Fruit fly (Drosophila melanogaster): ENCODE measurements around the gene CG3857.

CG3857 gene

DNA sequence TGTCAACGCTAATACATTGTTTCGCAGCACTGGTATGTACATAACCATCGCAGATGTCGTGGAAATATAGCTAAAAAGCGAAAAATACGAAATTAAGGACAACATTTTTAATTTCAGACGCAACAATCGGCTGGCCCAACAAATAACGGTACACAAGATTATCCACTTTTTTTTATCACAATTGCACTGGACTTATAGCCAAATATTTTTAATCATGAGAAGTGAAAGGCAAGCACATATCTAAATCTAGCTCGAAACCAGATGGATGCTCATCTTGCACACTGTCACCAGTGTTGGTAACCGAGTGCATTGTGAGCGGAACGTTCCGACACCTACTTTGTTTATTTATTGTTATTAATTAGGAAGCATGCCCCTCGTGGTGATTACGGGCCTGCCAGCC, at the start of gene CG3857, which contains the start of gene CG3587:
Gene CG3857, minus strand, starts transcription at position 21 of the 400 bp plus-strand sequence.
Gene CG3587, plus strand, starts transcription at position 288 of the 400 bp plus-strand sequence.
- TF ChIP-seq CG14711 (tag; optimal IDR thresholded peaks at IDR 0.05) (peak; percentile 59), Clk (GFP tag; optimal IDR thresholded peaks at IDR 0.05) (no peak), bab1 (GFP tag; optimal IDR thresholded peaks at IDR 0.05) (peak; percentile 78), CG5204 (GFP tag; optimal IDR thresholded peaks at IDR 0.05) (peak; percentile 81), tj (GFP tag; optimal IDR thresholded peaks at IDR 0.05) (peak; percentile 82), Mnt (GFP tag; optimal IDR thresholded peaks at IDR 0.05) (peak; percentile 86), toe (GFP tag; optimal IDR thresholded peaks at IDR 0.05) (peak; percentile 68), cic (GFP tag; optimal IDR thresholded peaks at IDR 0.05) (no peak), Hr96 (GFP tag; optimal IDR thresholded peaks at IDR 0.05) (peak; percentile 87), CG1620 (GFP tag; optimal IDR thresholded peaks at IDR 0.05) (peak; percentile 81), kay (GFP tag; ENCODE audit: borderline replicate concordance) (no peak), CG11617 (GFP tag; optimal IDR thresholded peaks at IDR 0.05) (peak; percentile 82), pad (GFP tag; optimal IDR thresholded peaks at IDR 0.05) (peak; percentile 80), CG7101 (tag; optimal IDR thresholded peaks at IDR 0.05) (peak; percentile 82), CG12768 (GFP tag; optimal IDR thresholded peaks at IDR 0.05) (peak; percentile 69), ovo (GFP tag; optimal IDR thresholded peaks at IDR 0.05) (peak; percentile 73), cnc (optimal IDR thresholded peaks at IDR 0.05) (no peak), CG7045 (GFP tag; optimal IDR thresholded peaks at IDR 0.05) (peak; percentile 54), CG33017 (tag; optimal IDR thresholded peaks at IDR 0.05) (peak; percentile 59), Crg-1 (GFP tag; optimal IDR thresholded peaks at IDR 0.05) (peak; percentile 86)

DNA sequence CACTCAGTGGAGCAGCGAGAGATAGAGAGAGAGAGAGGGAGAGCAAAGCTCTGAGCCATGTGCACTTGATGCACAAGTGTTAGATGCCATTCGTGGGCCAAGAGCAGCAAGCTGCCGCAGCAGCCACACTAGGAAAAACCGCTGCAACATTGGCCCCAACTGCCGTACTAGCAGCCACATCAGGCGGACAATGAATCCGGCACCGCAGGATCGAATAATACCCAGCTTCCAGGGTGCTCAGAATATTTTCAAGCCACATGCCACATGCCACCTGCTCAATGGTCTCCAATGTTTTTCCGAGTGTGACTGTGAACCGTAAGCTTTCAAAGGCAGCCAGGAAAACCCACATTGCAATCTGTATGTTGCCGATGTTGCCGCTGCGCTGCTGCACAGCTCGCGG, 48.8 kb upstream of the CG3857 start:
- TF ChIP-seq CG1620 (GFP tag; optimal IDR thresholded peaks at IDR 0.05), result no peak
- TF ChIP-seq CG7101 (tag; optimal IDR thresholded peaks at IDR 0.05), result no peak
- no peak for TF ChIP-seq tj (GFP tag; optimal IDR thresholded peaks at IDR 0.05)
- TF ChIP-seq CG7045 (GFP tag; optimal IDR thresholded peaks at IDR 0.05), result no peak

- TF ChIP-seq CG5204 (GFP tag; optimal IDR thresholded peaks at IDR 0.05), result no peak
- no peak for TF ChIP-seq CG14711 (tag; optimal IDR thresholded peaks at IDR 0.05)
- TF ChIP-seq Clk (GFP tag; optimal IDR thresholded peaks at IDR 0.05), result no peak
- no peak for TF ChIP-seq cic (GFP tag; optimal IDR thresholded peaks at IDR 0.05)
- no peak for TF ChIP-seq CG33017 (tag; optimal IDR thresholded peaks at IDR 0.05)
- TF ChIP-seq CG1620 (GFP tag; optimal IDR thresholded peaks at IDR 0.05), result no peak
- TF ChIP-seq cnc (optimal IDR thresholded peaks at IDR 0.05), result no peak
- no peak for TF ChIP-seq kay (GFP tag; ENCODE audit: borderline replicate concordance)
- TF ChIP-seq ovo (GFP tag; optimal IDR thresholded peaks at IDR 0.05), result no peak
- TF ChIP-seq Crg-1 (GFP tag; optimal IDR thresholded peaks at IDR 0.05), result no peak
- TF ChIP-seq pad (GFP tag; optimal IDR thresholded peaks at IDR 0.05), result no peak
- TF ChIP-seq Mnt (GFP tag; optimal IDR thresholded peaks at IDR 0.05), result no peak
- no peak for TF ChIP-seq CG7045 (GFP tag; optimal IDR thresholded peaks at IDR 0.05)
- no peak for TF ChIP-seq tj (GFP tag; optimal IDR thresholded peaks at IDR 0.05)
- no peak for TF ChIP-seq CG11617 (GFP tag; optimal IDR thresholded peaks at IDR 0.05)
- TF ChIP-seq bab1 (GFP tag; optimal IDR thresholded peaks at IDR 0.05), result no peak
- no peak for TF ChIP-seq Hr96 (GFP tag; optimal IDR thresholded peaks at IDR 0.05)
- TF ChIP-seq toe (GFP tag; optimal IDR thresholded peaks at IDR 0.05), result no peak
- TF ChIP-seq CG7101 (tag; optimal IDR thresholded peaks at IDR 0.05), result no peak
- TF ChIP-seq CG12768 (GFP tag; optimal IDR thresholded peaks at IDR 0.05), result no peak
These were observed 45.7 kb upstream of the CG3857 start for dm6 chrX:1985516-1985915.

DNA sequence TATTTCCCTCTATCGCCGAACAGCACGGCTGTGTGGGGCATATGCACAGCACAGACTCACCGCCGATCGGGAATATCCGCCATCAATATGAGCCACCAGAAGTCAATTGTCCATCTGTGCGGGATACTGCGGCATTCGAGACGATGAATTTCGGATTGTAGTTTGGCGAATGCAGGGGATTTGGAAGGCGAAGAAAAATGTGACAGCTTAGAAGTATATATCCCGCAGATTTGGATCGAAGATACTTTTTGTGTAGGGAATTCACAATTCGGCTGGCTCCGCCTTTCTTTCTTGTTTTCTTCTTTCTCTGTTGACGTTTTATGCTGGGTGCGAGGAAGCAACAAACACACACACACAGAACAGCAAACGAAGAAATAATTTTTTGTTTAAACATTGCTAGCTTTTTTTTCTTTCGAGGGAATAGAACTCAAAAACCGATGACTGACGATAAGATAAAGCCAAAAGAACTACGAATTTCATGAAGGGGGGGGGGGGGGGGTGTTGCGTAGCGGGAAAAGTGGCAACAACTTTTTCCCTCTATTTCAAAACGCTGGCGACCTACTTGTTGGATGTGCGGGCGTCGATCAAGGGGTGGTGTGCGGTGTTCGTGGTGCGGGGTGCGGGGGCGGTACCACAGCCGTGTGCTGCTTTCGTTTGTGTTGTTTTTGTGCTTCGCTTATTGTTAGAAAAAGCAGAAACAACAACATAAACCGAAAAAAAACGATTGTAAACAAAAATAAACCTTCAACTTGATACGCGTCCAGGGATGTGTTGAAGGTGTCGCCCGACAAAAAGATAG, 44.5 kb upstream of the CG3857 start:
- TF ChIP-seq CG33017 (tag; optimal IDR thresholded peaks at IDR 0.05), result no peak
- TF ChIP-seq cnc (optimal IDR thresholded peaks at IDR 0.05), result no peak
- TF ChIP-seq Mnt (GFP tag; optimal IDR thresholded peaks at IDR 0.05), result no peak
- no peak for TF ChIP-seq toe (GFP tag; optimal IDR thresholded peaks at IDR 0.05)
- TF ChIP-seq CG11617 (GFP tag; optimal IDR thresholded peaks at IDR 0.05), result no peak
- TF ChIP-seq ovo (GFP tag; optimal IDR thresholded peaks at IDR 0.05), result no peak
- no peak for TF ChIP-seq Hr96 (GFP tag; optimal IDR thresholded peaks at IDR 0.05)

dm6 chrX:1981723-1982122, 41.9 kb upstream of the CG3857 start:
- TF ChIP-seq bab1 (GFP tag; optimal IDR thresholded peaks at IDR 0.05) (no peak), CG12768 (GFP tag; optimal IDR thresholded peaks at IDR 0.05) (no peak), CG5204 (GFP tag; optimal IDR thresholded peaks at IDR 0.05) (no peak), CG7101 (tag; optimal IDR thresholded peaks at IDR 0.05) (no peak)

DNA sequence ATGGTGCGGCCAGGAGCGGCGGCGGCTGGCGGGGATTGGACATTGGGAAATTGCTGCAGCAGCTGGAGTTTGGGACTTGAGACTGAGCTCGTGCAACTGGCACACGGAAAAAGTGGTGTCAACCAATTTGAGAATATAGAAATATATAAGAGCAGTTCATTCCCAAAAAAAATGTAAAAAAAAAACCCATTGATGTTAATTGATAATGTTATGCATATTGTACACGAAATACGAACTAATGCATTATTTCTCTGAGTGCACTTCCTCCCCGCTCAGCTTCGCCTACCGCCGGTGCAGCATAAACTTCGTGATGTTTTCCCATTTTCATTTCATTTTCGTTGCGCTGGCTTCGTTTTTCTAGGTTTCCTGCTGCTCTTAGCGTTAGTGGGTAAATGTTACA, 39.8 kb upstream of the CG3857 start:
- no peak for TF ChIP-seq Hr96 (GFP tag; optimal IDR thresholded peaks at IDR 0.05)
- no peak for TF ChIP-seq kay (GFP tag; ENCODE audit: borderline replicate concordance)
- TF ChIP-seq Mnt (GFP tag; optimal IDR thresholded peaks at IDR 0.05), result no peak
- no peak for TF ChIP-seq Clk (GFP tag; optimal IDR thresholded peaks at IDR 0.05)
- TF ChIP-seq CG33017 (tag; optimal IDR thresholded peaks at IDR 0.05), result no peak
- no peak for TF ChIP-seq CG1620 (GFP tag; optimal IDR thresholded peaks at IDR 0.05)
- TF ChIP-seq Crg-1 (GFP tag; optimal IDR thresholded peaks at IDR 0.05), result no peak
- no peak for TF ChIP-seq CG7045 (GFP tag; optimal IDR thresholded peaks at IDR 0.05)
- no peak for TF ChIP-seq CG5204 (GFP tag; optimal IDR thresholded peaks at IDR 0.05)

DNA sequence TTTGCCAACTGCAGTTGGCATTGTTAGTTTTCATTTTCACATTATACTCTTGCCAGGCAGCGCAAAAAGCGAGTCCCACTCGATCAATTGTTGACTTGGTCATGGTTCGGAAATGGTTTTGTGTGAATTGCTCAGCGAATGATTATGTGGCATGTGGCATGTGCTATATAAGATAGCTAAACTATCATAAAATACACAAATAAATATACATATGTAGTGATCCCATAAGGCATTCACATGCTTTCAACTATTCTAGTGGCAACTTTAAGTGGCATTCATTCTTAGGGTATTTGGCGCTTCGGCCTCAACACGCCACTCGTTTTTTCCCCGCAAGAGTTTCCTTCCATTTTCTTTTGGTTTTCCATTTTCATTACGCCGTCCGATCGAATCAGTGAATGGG, 39.2 kb upstream of the CG3857 start:
- TF ChIP-seq Mnt (GFP tag; optimal IDR thresholded peaks at IDR 0.05) (no peak), cic (GFP tag; optimal IDR thresholded peaks at IDR 0.05) (no peak), CG7101 (tag; optimal IDR thresholded peaks at IDR 0.05) (no peak), cnc (optimal IDR thresholded peaks at IDR 0.05) (no peak), CG7045 (GFP tag; optimal IDR thresholded peaks at IDR 0.05) (no peak), CG14711 (tag; optimal IDR thresholded peaks at IDR 0.05) (no peak), CG5204 (GFP tag; optimal IDR thresholded peaks at IDR 0.05) (no peak), CG12768 (GFP tag; optimal IDR thresholded peaks at IDR 0.05) (no peak), CG11617 (GFP tag; optimal IDR thresholded peaks at IDR 0.05) (no peak), CG1620 (GFP tag; optimal IDR thresholded peaks at IDR 0.05) (no peak), Hr96 (GFP tag; optimal IDR thresholded peaks at IDR 0.05) (no peak), Crg-1 (GFP tag; optimal IDR thresholded peaks at IDR 0.05) (no peak)

All from whole organism, adult.